Worm (Caenorhabditis elegans) whole organism, late embryonic: ENCODE results near the gene nhr-14.

Source experiments
- C38D4.7 ChIP-seq: fragments of 200-800 bp; sonication (Bioruptor generic); optimal IDR thresholded peaks from 2 replicates; lab custom pipeline; 2018; ENCODE audit warnings: mild to moderate bottlenecking, missing genetic modification characterization, moderate library complexity, missing compliant biosample characterization
- F13H6.1 ChIP-seq: sonication (generic microtip); optimal IDR thresholded peaks from 2 replicates; lab custom pipeline; 2016; ENCODE audit warnings: missing genetic modification characterization, missing compliant biosample characterization
- K09A11.1 ChIP-seq: sonication (generic microtip); optimal IDR thresholded peaks from 2 replicates; lab custom pipeline; 2017; ENCODE audit warnings: antibody characterized with exemption, mild to moderate bottlenecking, missing genetic modification characterization, missing compliant biosample characterization; ENCODE audit not compliant: insufficient read depth
- T23F11.4 ChIP-seq: fragments of 200-800 bp; sonication (Bioruptor generic); optimal IDR thresholded peaks from 2 replicates; lab custom pipeline; 2018; ENCODE audit warnings: mild to moderate bottlenecking, missing genetic modification characterization, missing compliant biosample characterization
- ahr-1 ChIP-seq: sonication (generic microtip); optimal IDR thresholded peaks from 2 replicates; lab custom pipeline; 2016; ENCODE audit warnings: missing genetic modification characterization, missing compliant biosample characterization
- ceh-14 ChIP-seq: sonication (generic microtip); optimal IDR thresholded peaks from 2 replicates; lab custom pipeline; 2016; ENCODE audit warnings: missing genotype, missing genetic modification characterization, missing compliant biosample characterization
- ceh-18 ChIP-seq: sonication (generic microtip); optimal IDR thresholded peaks from 2 replicates; lab custom pipeline; 2016; ENCODE audit warnings: missing genetic modification characterization, missing compliant biosample characterization
- ceh-2 ChIP-seq: sonication (generic microtip); optimal IDR thresholded peaks from 2 replicates; lab custom pipeline; 2016; ENCODE audit warnings: missing genotype, missing genetic modification characterization, missing compliant biosample characterization
- ceh-24 ChIP-seq: sonication (generic microtip); optimal IDR thresholded peaks from 2 replicates; lab custom pipeline; 2016; ENCODE audit warnings: mild to moderate bottlenecking, missing genetic modification characterization, missing compliant biosample characterization
- ceh-31 ChIP-seq: sonication (generic microtip); optimal IDR thresholded peaks from 2 replicates; lab custom pipeline; 2016; ENCODE audit warnings: missing genetic modification characterization, missing compliant biosample characterization
- ceh-45 ChIP-seq: fragments of 200-800 bp; sonication (Bioruptor generic); IDR thresholded peaks from 2 replicates; pipeline ENCODE4 v1.3.6; 2022; ENCODE audit warnings: missing genetic modification reagents, missing genetic modification characterization, missing compliant biosample characterization
- ceh-6 ChIP-seq: fragments of 200-800 bp; sonication (Bioruptor generic); optimal IDR thresholded peaks from 2 replicates; lab custom pipeline; 2018; ENCODE audit warnings: mild to moderate bottlenecking, missing genetic modification characterization, missing compliant biosample characterization
- ceh-9 ChIP-seq: sonication (generic microtip); optimal IDR thresholded peaks from 2 replicates; lab custom pipeline; 2016; ENCODE audit warnings: mild to moderate bottlenecking, missing genetic modification characterization, inconsistent platforms, missing compliant biosample characterization
- dmd-4 ChIP-seq: sonication (generic microtip); optimal IDR thresholded peaks from 2 replicates; lab custom pipeline; 2016; ENCODE audit warnings: borderline replicate concordance, missing genetic modification characterization, missing compliant biosample characterization
- elt-2 ChIP-seq: sonication (generic microtip); optimal IDR thresholded peaks from 2 replicates; lab custom pipeline; 2016; ENCODE audit warnings: missing genetic modification reagents, missing genetic modification characterization, missing compliant biosample characterization
- fkh-6 ChIP-seq: sonication (generic microtip); optimal IDR thresholded peaks from 2 replicates; lab custom pipeline; 2016; ENCODE audit warnings: missing genetic modification characterization, missing compliant biosample characterization
- gmeb-2 ChIP-seq: sonication (generic microtip); optimal IDR thresholded peaks from 2 replicates; lab custom pipeline; 2016; ENCODE audit warnings: missing genetic modification characterization, inconsistent platforms, missing compliant biosample characterization
- hlh-15 ChIP-seq: sonication (generic microtip); optimal IDR thresholded peaks from 2 replicates; lab custom pipeline; 2016; ENCODE audit warnings: missing genetic modification characterization, missing compliant biosample characterization
- hlh-30 ChIP-seq: sonication (generic microtip); optimal IDR thresholded peaks from 2 replicates; lab custom pipeline; 2017; ENCODE audit warnings: antibody characterized with exemption, missing genetic modification characterization, missing compliant biosample characterization; ENCODE audit not compliant: insufficient read depth
- lin-11 ChIP-seq: fragments of 200-800 bp; sonication (Bioruptor generic); optimal IDR thresholded peaks from 2 replicates; lab custom pipeline; 2018; ENCODE audit warnings: mild to moderate bottlenecking, missing genetic modification characterization, missing compliant biosample characterization
- madf-2 ChIP-seq: sonication (generic microtip); optimal IDR thresholded peaks from 2 replicates; lab custom pipeline; 2017; ENCODE audit warnings: missing genetic modification characterization, missing compliant biosample characterization
- mec-3 ChIP-seq: sonication (generic microtip); optimal IDR thresholded peaks from 2 replicates; lab custom pipeline; 2016; ENCODE audit warnings: borderline replicate concordance, missing genetic modification characterization, missing compliant biosample characterization
- nhr-11 ChIP-seq: fragments of 150-350 bp; optimal IDR thresholded peaks from 2 replicates; lab custom pipeline; 2014; ENCODE audit warnings: missing biosample characterization, missing genetic modification characterization
- pha-2 ChIP-seq: sonication (generic microtip); optimal IDR thresholded peaks from 2 replicates; lab custom pipeline; 2017; ENCODE audit warnings: mild to moderate bottlenecking, missing genetic modification characterization, missing compliant biosample characterization
- pha-4 ChIP-seq: fragments of 150-350 bp; optimal IDR thresholded peaks from 2 replicates; lab custom pipeline; 2018; ENCODE audit warnings: missing biosample characterization, missing genetic modification reagents, missing genetic modification characterization
- ref-2 ChIP-seq: sonication (generic microtip); optimal IDR thresholded peaks from 2 replicates; lab custom pipeline; 2016; ENCODE audit warnings: missing genetic modification characterization, missing compliant biosample characterization
- rnt-1 ChIP-seq: sonication (generic microtip); optimal IDR thresholded peaks from 2 replicates; lab custom pipeline; 2016; ENCODE audit warnings: missing genetic modification characterization, missing compliant biosample characterization
- sox-4 ChIP-seq: sonication (generic microtip); optimal IDR thresholded peaks from 2 replicates; lab custom pipeline; 2017; ENCODE audit warnings: mild to moderate bottlenecking, missing genetic modification characterization, inconsistent platforms, missing compliant biosample characterization
- tbx-7 ChIP-seq: sonication (generic microtip); optimal IDR thresholded peaks from 2 replicates; lab custom pipeline; 2016; ENCODE audit warnings: missing genotype, missing genetic modification characterization, missing compliant biosample characterization
- ttx-3 ChIP-seq: sonication (generic microtip); optimal IDR thresholded peaks from 2 replicates; lab custom pipeline; 2016; ENCODE audit warnings: missing genetic modification reagents, missing genetic modification characterization, missing compliant biosample characterization
- unc-42 ChIP-seq: sonication (generic microtip); optimal IDR thresholded peaks from 2 replicates; lab custom pipeline; 2016; ENCODE audit warnings: missing genotype, missing genetic modification characterization, missing compliant biosample characterization
- zip-5 ChIP-seq: sonication (generic microtip); optimal IDR thresholded peaks from 2 replicates; lab custom pipeline; 2016; ENCODE audit warnings: missing genetic modification characterization, missing compliant biosample characterization
- ztf-16 ChIP-seq: sonication (generic microtip); optimal IDR thresholded peaks from 2 replicates; lab custom pipeline; 2017; ENCODE audit warnings: missing genetic modification characterization, missing compliant biosample characterization

nhr-14 gene

DNA sequence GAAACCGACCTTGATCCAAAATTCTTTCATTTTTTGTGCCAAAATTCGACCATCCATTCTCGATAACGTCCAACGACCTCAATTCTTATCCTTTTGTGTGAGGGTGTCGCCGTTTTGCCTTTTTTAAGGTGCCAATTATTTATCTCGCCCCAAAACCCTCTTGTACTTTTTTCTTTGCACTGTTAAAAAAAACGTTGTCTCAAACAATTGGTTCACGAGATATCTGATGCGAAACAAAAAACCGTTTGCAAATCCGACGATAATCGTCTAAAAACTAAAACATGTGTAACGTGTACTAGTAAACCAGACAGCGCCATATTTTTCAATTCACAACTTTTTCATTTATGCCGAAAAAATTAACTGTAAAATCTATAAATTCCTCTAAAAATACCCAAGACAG lies 18.7 kb downstream of the nhr-14 start, which contains the start of gene F16F9.3:
Gene F16F9.3 (plus strand): TSS at position 301 of the 400 bp plus-strand sequence.
- TF ChIP-seq ceh-14 (tag; lab: Kevin White, UChicago) (no peak), tbx-7 (tag; lab: Kevin White, UChicago) (no peak), dmd-4 (tag; lab: Kevin White, UChicago) (no peak), F13H6.1 (tag; lab: Kevin White, UChicago) (no peak), T23F11.4 (GFP tag; lab: Kevin White, UChicago) (no peak), ceh-9 (tag; lab: Kevin White, UChicago) (no peak), elt-2 (tag; lab: Kevin White, UChicago) (no peak), ceh-24 (tag; lab: Kevin White, UChicago) (no peak), ref-2 (tag; lab: Kevin White, UChicago) (no peak), lin-11 (no peak), ceh-18 (tag; lab: Kevin White, UChicago) (no peak), pha-4 (tag; lab: Kevin White, UChicago) (no peak), gmeb-2 (tag; lab: Kevin White, UChicago) (no peak)

DNA sequence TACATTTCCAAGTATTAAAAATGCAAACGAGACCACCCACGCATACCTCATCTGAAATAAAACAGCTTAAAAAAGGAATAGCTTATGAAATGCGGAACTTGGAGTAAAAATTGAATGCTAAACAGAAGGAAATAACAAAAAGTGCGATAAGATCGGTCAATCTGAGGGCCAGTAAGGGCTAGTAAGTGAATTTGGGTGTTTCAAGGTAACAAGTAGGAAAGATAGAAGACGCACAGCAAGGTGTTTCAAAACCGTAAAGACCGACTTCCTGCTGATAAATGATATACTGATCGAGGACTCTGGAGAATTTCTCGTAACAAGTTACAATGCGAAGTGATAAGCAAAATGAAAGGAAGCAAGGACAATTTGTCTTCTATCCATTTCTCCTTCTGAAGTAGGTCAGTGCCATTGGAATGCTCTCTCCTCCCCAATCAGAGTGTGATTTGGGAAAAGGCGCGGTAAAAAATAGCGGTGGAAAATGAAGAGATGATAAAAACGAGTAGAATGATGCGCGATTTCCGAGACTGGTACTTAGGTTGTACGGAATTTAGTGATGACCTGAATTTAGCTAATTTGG lies 20.3 kb downstream of the nhr-14 start, which contains the start of gene dpy-6:
Gene dpy-6 (minus strand): TSS at position 51 of the 577 bp plus-strand sequence.
- TF ChIP-seq ceh-18 (tag; lab: Kevin White, UChicago): no peak
- no peak for TF ChIP-seq ahr-1 (tag; lab: Kevin White, UChicago)
- TF ChIP-seq fkh-6: no peak
- no peak for TF ChIP-seq zip-5

DNA sequence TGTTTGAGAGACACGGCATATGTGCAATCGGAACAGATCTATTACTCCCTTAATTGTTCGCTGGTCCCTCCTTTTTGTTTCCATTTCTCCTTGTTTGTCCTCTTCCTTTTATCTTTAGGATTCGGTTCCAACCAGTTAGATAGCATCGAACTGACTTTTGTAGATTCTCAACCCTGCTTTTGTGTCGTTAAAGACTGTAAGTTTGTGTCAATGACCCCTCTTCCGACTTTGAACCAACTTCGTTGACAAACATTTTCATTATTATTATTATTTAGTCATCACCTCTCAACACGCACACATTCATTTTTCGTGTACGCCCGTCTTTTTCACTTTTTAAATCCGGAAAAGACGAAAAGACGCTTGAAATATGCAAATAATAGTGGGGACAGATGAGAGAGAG lies 29.9 kb downstream of the nhr-14 start, which contains the start of gene F16F9.1:
Gene F16F9.1 (plus strand): TSS at position 301 of the 400 bp plus-strand sequence.
- TF ChIP-seq K09A11.1 (tag; lab: Kevin White, UChicago): no peak
- no peak for TF ChIP-seq pha-2 (tag; lab: Kevin White, UChicago)
- TF ChIP-seq mec-3: no peak
- no peak for TF ChIP-seq C38D4.7
- TF ChIP-seq hlh-30 (tag; lab: Kevin White, UChicago): no peak
- no peak for TF ChIP-seq rnt-1 (tag; lab: Kevin White, UChicago)
- no peak for TF ChIP-seq hlh-15 (tag; lab: Kevin White, UChicago)
- TF ChIP-seq madf-2 (tag; lab: Kevin White, UChicago): no peak
- TF ChIP-seq ceh-31 (tag; lab: Kevin White, UChicago): no peak
- TF ChIP-seq T23F11.4 (GFP tag; lab: Kevin White, UChicago): no peak
- no peak for TF ChIP-seq ttx-3 (tag; lab: Kevin White, UChicago)
- no peak for TF ChIP-seq ztf-16 (tag; lab: Kevin White, UChicago)

DNA sequence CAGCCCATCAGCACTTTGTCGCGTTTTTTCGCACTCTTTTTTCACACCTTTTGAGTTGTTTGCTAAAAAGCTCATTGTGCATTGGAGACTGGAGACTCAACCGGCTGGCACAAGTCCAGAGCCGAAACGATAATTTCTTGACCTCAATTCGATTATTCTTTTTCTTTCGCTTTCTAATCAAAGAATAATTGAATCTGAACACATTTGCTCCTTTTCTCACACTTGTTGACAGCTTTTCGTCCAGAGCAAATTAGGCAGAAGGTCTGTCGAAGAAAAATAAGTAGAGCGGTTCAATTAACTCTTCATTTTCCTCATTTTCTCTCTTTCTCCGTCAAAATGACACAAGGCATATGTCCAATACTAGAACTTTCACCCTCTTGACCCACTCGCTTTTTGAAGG lies 31.1 kb downstream of the nhr-14 start:
- TF ChIP-seq unc-42 (peak; percentile 72), mec-3 (no peak)

DNA sequence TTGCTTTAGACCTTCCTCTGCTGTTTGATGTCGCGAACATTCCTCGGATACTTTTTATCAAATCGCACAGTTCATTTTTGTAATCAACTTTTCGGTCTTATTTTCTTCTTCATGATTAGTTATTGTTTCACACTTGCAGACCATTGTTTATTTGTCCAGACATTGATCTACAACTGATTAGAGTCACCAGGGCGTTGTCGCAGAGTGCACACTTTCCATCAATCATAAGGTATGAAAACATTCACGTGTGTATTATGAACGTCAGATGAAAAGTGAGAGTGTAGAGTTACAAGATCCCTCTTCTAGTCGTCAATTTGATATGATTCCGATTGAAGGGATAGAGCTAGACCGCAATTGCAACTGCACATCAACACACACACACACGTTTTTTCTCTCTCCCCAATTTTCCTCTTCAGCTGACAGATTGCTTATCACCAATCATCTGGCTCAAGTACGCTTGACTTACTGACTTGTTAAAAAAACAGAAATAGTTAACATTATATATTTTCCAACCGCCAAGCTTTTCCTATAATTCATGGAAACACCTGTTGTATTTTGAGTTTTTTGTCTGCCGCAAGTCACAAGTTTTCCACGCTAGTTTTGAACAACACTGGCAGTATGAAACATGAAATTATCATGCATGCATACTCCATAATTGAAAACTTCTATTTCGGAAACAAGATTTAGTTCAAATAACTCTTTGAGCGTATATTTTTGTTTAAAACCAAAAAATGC lies 35.8 kb downstream of the nhr-14 start:
- TF ChIP-seq ceh-45 (GFP tag; lab: Robert Waterston, UW) (no peak), elt-2 (tag; lab: Kevin White, UChicago) (peak; percentile 38)
- TF ChIP-seq, all 69 proteins: peak for 1

DNA sequence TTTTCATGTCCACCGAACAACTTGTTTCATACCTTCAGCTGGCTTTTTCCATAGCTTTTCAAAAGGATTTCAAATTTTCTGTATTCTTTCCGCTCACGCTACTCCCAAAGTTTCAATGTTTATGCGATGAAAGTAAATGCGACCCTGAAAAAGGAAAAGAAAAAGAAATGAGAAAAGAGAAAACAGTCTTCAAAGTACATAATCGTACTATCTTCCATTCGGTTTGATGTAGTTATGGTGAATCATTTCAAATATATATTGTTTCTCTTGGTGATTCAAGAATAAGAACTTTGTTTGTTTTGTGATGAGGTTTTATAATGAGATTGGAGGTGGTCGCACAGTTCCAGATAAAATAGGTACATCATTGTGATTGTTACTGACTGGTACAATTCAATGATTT lies 37.2 kb downstream of the nhr-14 start:
- TF ChIP-seq nhr-11 (tag; lab: Kevin White, UChicago): no peak
- no peak for TF ChIP-seq zip-5
- TF ChIP-seq T23F11.4 (GFP tag; lab: Kevin White, UChicago): no peak
- TF ChIP-seq sox-4 (tag; lab: Kevin White, UChicago): no peak
- TF ChIP-seq hlh-15 (tag; lab: Kevin White, UChicago): no peak
- TF ChIP-seq ceh-6 (GFP tag; lab: Kevin White, UChicago): no peak
- TF ChIP-seq ceh-2 (tag; lab: Kevin White, UChicago): no peak
- TF ChIP-seq, all 69 proteins: peak for 0
